Worm (Caenorhabditis elegans) whole organism, L3 larva: Measurements from ENCODE around the gene ZK688.4.

Source experiments
- R02D3.7 ChIP-seq: fragments of 150-350 bp; optimal IDR thresholded peaks from 2 replicates; lab custom pipeline; 2014; ENCODE audit warnings: missing biosample characterization, missing genetic modification characterization
- aly-2 ChIP-seq: fragments of 150-350 bp; optimal IDR thresholded peaks from 2 replicates; lab custom pipeline; 2014; ENCODE audit warnings: missing biosample characterization, missing genetic modification characterization
- ama-1 ChIP-seq: fragments of 150-350 bp; optimal IDR thresholded peaks from 2 replicates; lab custom pipeline; 2018
- ceh-16 ChIP-seq: sonication (generic microtip); optimal IDR thresholded peaks from 2 replicates; lab custom pipeline; 2017; ENCODE audit warnings: missing biosample characterization, missing genetic modification characterization
- daf-12 ChIP-seq: fragments of 150-350 bp; optimal IDR thresholded peaks from 2 replicates; lab custom pipeline; 2014; ENCODE audit warnings: missing biosample characterization, missing genetic modification reagents, missing genetic modification characterization
- egl-27 ChIP-seq: sonication (generic microtip); optimal IDR thresholded peaks from 4 replicates; lab custom pipeline; 2017; ENCODE audit warnings: missing biosample characterization, missing genetic modification reagents, missing genetic modification characterization
- egl-5 ChIP-seq: fragments of 150-350 bp; optimal IDR thresholded peaks from 2 replicates; lab custom pipeline; 2017; ENCODE audit warnings: missing biosample characterization, missing genetic modification reagents, missing genetic modification characterization, inconsistent platforms
- elt-1 ChIP-seq: fragments of 150-350 bp; optimal IDR thresholded peaks from 2 replicates; lab custom pipeline; 2014; ENCODE audit warnings: missing biosample characterization, missing genetic modification characterization
- elt-2 ChIP-seq: sonication (generic microtip); optimal IDR thresholded peaks from 2 replicates; lab custom pipeline; 2016; ENCODE audit warnings: missing genetic modification reagents, mild to moderate bottlenecking, missing genetic modification characterization, missing compliant biosample characterization
- fkh-10 ChIP-seq: sonication (generic microtip); optimal IDR thresholded peaks from 2 replicates; lab custom pipeline; 2017; ENCODE audit warnings: missing biosample characterization, missing genetic modification reagents, missing genetic modification characterization
- jun-1 ChIP-seq: fragments of 150-350 bp; optimal IDR thresholded peaks from 2 replicates; lab custom pipeline; 2014; ENCODE audit warnings: missing biosample characterization, missing genetic modification reagents, missing genetic modification characterization
- lin-39 ChIP-seq: fragments of 150-350 bp; optimal IDR thresholded peaks from 2 replicates; lab custom pipeline; 2018; ENCODE audit warnings: missing biosample characterization, missing genetic modification reagents, missing genetic modification characterization
- lsy-12 ChIP-seq: sonication (generic microtip); optimal IDR thresholded peaks from 2 replicates; lab custom pipeline; 2016; ENCODE audit warnings: mild to moderate bottlenecking, missing genetic modification characterization, missing compliant biosample characterization
- mdl-1 ChIP-seq: fragments of 150-350 bp; optimal IDR thresholded peaks from 2 replicates; lab custom pipeline; 2014; ENCODE audit warnings: missing biosample characterization, missing genetic modification characterization
- mml-1 ChIP-seq: fragments of 150-350 bp; sonication (generic microtip); optimal IDR thresholded peaks from 3 replicates; lab custom pipeline; 2014; ENCODE audit warnings: missing biosample characterization, missing genetic modification characterization
- nfya-1 ChIP-seq: sonication (generic microtip); optimal IDR thresholded peaks from 2 replicates; lab custom pipeline; 2017; ENCODE audit warnings: missing genetic modification characterization, mild to moderate bottlenecking, missing compliant biosample characterization, antibody characterized with exemption, moderate library complexity; ENCODE audit not compliant: insufficient read depth
- nhr-11 ChIP-seq: fragments of 150-350 bp; optimal IDR thresholded peaks from 2 replicates; lab custom pipeline; 2014; ENCODE audit warnings: missing biosample characterization, missing genetic modification characterization
- nhr-12 ChIP-seq: fragments of 150-350 bp; optimal IDR thresholded peaks from 2 replicates; lab custom pipeline; 2014; ENCODE audit warnings: missing biosample characterization, missing genetic modification characterization
- nhr-23 ChIP-seq: fragments of 150-350 bp; optimal IDR thresholded peaks from 2 replicates; lab custom pipeline; 2014; ENCODE audit warnings: missing biosample characterization, missing genetic modification reagents, missing genetic modification characterization
- nhr-25 ChIP-seq: sonication (generic microtip); optimal IDR thresholded peaks from 2 replicates; lab custom pipeline; 2017; ENCODE audit warnings: missing biosample characterization, missing genetic modification characterization
- nhr-28 ChIP-seq: fragments of 150-350 bp; optimal IDR thresholded peaks from 2 replicates; lab custom pipeline; 2014; ENCODE audit warnings: missing biosample characterization, missing genetic modification characterization
- nhr-76 ChIP-seq: fragments of 150-350 bp; sonication (generic microtip); optimal IDR thresholded peaks from 5 replicates; lab custom pipeline; 2014; ENCODE audit warnings: missing biosample characterization, missing genetic modification characterization
- nhr-77 ChIP-seq: fragments of 150-350 bp; optimal IDR thresholded peaks from 2 replicates; lab custom pipeline; 2014; ENCODE audit warnings: missing biosample characterization, missing genetic modification characterization
- pha-4 ChIP-seq: fragments of 150-350 bp; optimal IDR thresholded peaks from 2 replicates; lab custom pipeline; 2014; ENCODE audit warnings: missing biosample characterization, missing genetic modification reagents, missing genetic modification characterization
- pqm-1 ChIP-seq: fragments of 150-350 bp; optimal IDR thresholded peaks from 2 replicates; lab custom pipeline; 2017; ENCODE audit warnings: missing biosample characterization, missing genetic modification characterization, inconsistent platforms
- sea-2 ChIP-seq: fragments of 150-350 bp; sonication (generic microtip); optimal IDR thresholded peaks from 4 replicates; lab custom pipeline; 2014; ENCODE audit warnings: missing biosample characterization, missing genetic modification reagents, missing genetic modification characterization
- skn-1 ChIP-seq: fragments of 150-350 bp; optimal IDR thresholded peaks from 2 replicates; lab custom pipeline; 2014; ENCODE audit warnings: missing biosample characterization, missing genetic modification characterization
- snpc-4 ChIP-seq: fragments of 150-350 bp; optimal IDR thresholded peaks from 2 replicates; lab custom pipeline; 2014; ENCODE audit warnings: missing biosample characterization, missing genetic modification characterization
- unc-39 ChIP-seq: sonication (generic microtip); optimal IDR thresholded peaks from 4 replicates; lab custom pipeline; 2017; ENCODE audit warnings: missing biosample characterization, missing genetic modification characterization
- zag-1 ChIP-seq: fragments of 150-350 bp; optimal IDR thresholded peaks from 2 replicates; lab custom pipeline; 2014; ENCODE audit warnings: missing biosample characterization, missing genetic modification characterization
- ztf-11 ChIP-seq: fragments of 150-350 bp; optimal IDR thresholded peaks from 2 replicates; lab custom pipeline; 2014; ENCODE audit warnings: missing biosample characterization, missing genetic modification characterization
- ztf-4 ChIP-seq: fragments of 150-350 bp; optimal IDR thresholded peaks from 2 replicates; lab custom pipeline; 2014; ENCODE audit warnings: missing biosample characterization, missing genetic modification characterization

ZK688.4 gene

ce11 chrIII:7917667-7918066, 22.8 kb downstream of the ZK688.4 start, which contains the start of gene gly-3:
gly-3 (minus strand) TSS chrIII:7917767.
- no peak for TF ChIP-seq snpc-4 (tag; lab: Kevin White, UChicago)
- TF ChIP-seq fkh-10 (GFP tag; lab: Kevin White, UChicago) = no peak
- TF ChIP-seq nhr-76 (tag; lab: Kevin White, UChicago) = no peak

ce11 chrIII:7919823-7920222, 25.0 kb downstream of the ZK688.4 start, which contains the start of gene C29E4.14:
C29E4.14 (plus strand) TSS chrIII:7920123.
- TF ChIP-seq egl-5 (tag; lab: Kevin White, UChicago) (no peak), ama-1 (lab: Kevin White, UChicago) (no peak), nhr-23 (tag; lab: Kevin White, UChicago) (no peak), nhr-11 (no peak), fkh-10 (GFP tag; lab: Kevin White, UChicago) (no peak), nhr-28 (tag; lab: Kevin White, UChicago) (no peak), nfya-1 (tag; lab: Kevin White, UChicago) (no peak), daf-12 (tag; lab: Kevin White, UChicago) (no peak), snpc-4 (tag; lab: Kevin White, UChicago) (no peak)

ce11 chrIII:7922207-7922606, 27.4 kb downstream of the ZK688.4 start, which contains the start of gene C29E4.17:
C29E4.17 (plus strand) TSS chrIII:7922507.
- TF ChIP-seq jun-1 (no peak), aly-2 (tag; lab: Kevin White, UChicago) (no peak), nhr-23 (tag; lab: Kevin White, UChicago) (no peak), zag-1 (tag; lab: Kevin White, UChicago) (no peak), nhr-25 (tag; lab: Kevin White, UChicago) (no peak), ztf-11 (tag; lab: Kevin White, UChicago) (no peak), nhr-28 (tag; lab: Kevin White, UChicago) (no peak), ama-1 (lab: Kevin White, UChicago) (no peak), elt-2 (tag; lab: Kevin White, UChicago) (no peak), nfya-1 (tag; lab: Kevin White, UChicago) (no peak)

- TF ChIP-seq nfya-1 (tag; lab: Kevin White, UChicago) = no peak
- no peak for TF ChIP-seq nhr-25 (tag; lab: Kevin White, UChicago)
- no peak for TF ChIP-seq lsy-12
- TF ChIP-seq lin-39 = no peak
- TF ChIP-seq daf-12 (tag; lab: Kevin White, UChicago) = no peak
- TF ChIP-seq mml-1 (tag; lab: Kevin White, UChicago) = no peak
- TF ChIP-seq sea-2 = no peak
- TF ChIP-seq nhr-12 = no peak
- no peak for TF ChIP-seq unc-39 (tag; lab: Kevin White, UChicago)
- TF ChIP-seq ztf-4 (tag; lab: Kevin White, UChicago) = no peak
- TF ChIP-seq elt-1 (tag; lab: Kevin White, UChicago) = no peak
- TF ChIP-seq nhr-77 (tag; lab: Kevin White, UChicago) = no peak
- no peak for TF ChIP-seq ama-1 (lab: Kevin White, UChicago)
- no peak for TF ChIP-seq jun-1
- no peak for TF ChIP-seq skn-1 (tag; lab: Kevin White, UChicago)
- TF ChIP-seq egl-27 (tag; lab: Kevin White, UChicago) = no peak
- TF ChIP-seq mdl-1 (tag; lab: Kevin White, UChicago) = no peak
- TF ChIP-seq ceh-16 (tag; lab: Kevin White, UChicago) = no peak
- TF ChIP-seq aly-2 (tag; lab: Kevin White, UChicago) = no peak
- TF ChIP-seq elt-2 (tag; lab: Kevin White, UChicago) = no peak
These were observed 30.0 kb downstream of the ZK688.4 start, which contains the start of gene tag-250 for ce11 chrIII:7924821-7925220. tag-250 (minus strand) TSS chrIII:7924921.

ce11 chrIII:7925968-7926367, 31.1 kb downstream of the ZK688.4 start:
- TF ChIP-seq jun-1 (no peak), ztf-4 (tag; lab: Kevin White, UChicago) (no peak), ama-1 (lab: Kevin White, UChicago) (no peak), pha-4 (tag; lab: Kevin White, UChicago) (peak; percentile 48), snpc-4 (tag; lab: Kevin White, UChicago) (peak; percentile 3), pqm-1 (no peak), skn-1 (tag; lab: Kevin White, UChicago) (no peak), R02D3.7 (tag; lab: Kevin White, UChicago) (no peak)
